Worm (Caenorhabditis elegans) whole organism, young adult: Measurements from ENCODE around the gene Y25C1A.7.

Experiments used
- C06A6.2 ChIP-seq: fragments of 200-800 bp; sonication (Bioruptor generic); conservative IDR thresholded peaks from 2 replicates; pipeline ENCODE4 v1.3.6; 2022; ENCODE audit warnings: missing genetic modification characterization, missing compliant biosample characterization
- D2030.7 ChIP-seq: fragments of 200-800 bp; sonication (Bioruptor generic); IDR thresholded peaks from 2 replicates; pipeline ENCODE4 v1.3.6; 2022; ENCODE audit warnings: missing genetic modification reagents, missing genetic modification characterization, missing compliant biosample characterization
- F10E7.11 ChIP-seq: sonication (generic microtip); optimal IDR thresholded peaks from 2 replicates; lab custom pipeline; 2017; ENCODE audit warnings: mild to moderate bottlenecking, missing genetic modification characterization, moderate library complexity, missing compliant biosample characterization
- F33H1.4 ChIP-seq: fragments of 200-800 bp; sonication (Bioruptor generic); IDR thresholded peaks from 2 replicates; pipeline ENCODE4 v1.3.6; 2022; ENCODE audit warnings: missing genetic modification reagents, missing genetic modification characterization, missing compliant biosample characterization
- F39B2.1 ChIP-seq: fragments of 200-800 bp; sonication (Bioruptor generic); IDR thresholded peaks from 2 replicates; pipeline ENCODE4 v1.3.6; 2022; ENCODE audit warnings: missing genetic modification reagents, missing genetic modification characterization, missing compliant biosample characterization
- F57C9.4 ChIP-seq: sonication (generic microtip); optimal IDR thresholded peaks from 2 replicates; lab custom pipeline; 2017; ENCODE audit warnings: mild to moderate bottlenecking, missing genetic modification characterization, missing compliant biosample characterization
- T07F8.4 ChIP-seq: sonication (generic microtip); optimal IDR thresholded peaks from 2 replicates; lab custom pipeline; 2016; ENCODE audit warnings: mild to moderate bottlenecking, missing genetic modification characterization, moderate library complexity, missing compliant biosample characterization
- T26A5.8 ChIP-seq: sonication (generic microtip); optimal IDR thresholded peaks from 2 replicates; lab custom pipeline; 2016; ENCODE audit warnings: missing genetic modification characterization, missing compliant biosample characterization
- aptf-2 ChIP-seq: fragments of 200-800 bp; sonication (Bioruptor generic); conservative IDR thresholded peaks from 2 replicates; pipeline ENCODE4 v1.3.6; 2022; ENCODE audit warnings: missing genetic modification reagents, missing genetic modification characterization, missing compliant biosample characterization
- athp-1 ChIP-seq: sonication (generic microtip); optimal IDR thresholded peaks from 2 replicates; lab custom pipeline; 2017; ENCODE audit warnings: mild to moderate bottlenecking, missing genetic modification characterization, missing compliant biosample characterization
- attf-5 ChIP-seq: fragments of 200-800 bp; sonication (Bioruptor generic); optimal IDR thresholded peaks from 2 replicates; lab custom pipeline; 2018; ENCODE audit warnings: mild to moderate bottlenecking, missing genetic modification characterization, missing compliant biosample characterization
- bed-1 ChIP-seq: fragments of 200-800 bp; sonication (Bioruptor generic); IDR thresholded peaks from 2 replicates; pipeline ENCODE4 v1.3.6; 2022; ENCODE audit warnings: missing genetic modification reagents, missing genetic modification characterization, missing compliant biosample characterization
- bed-2 ChIP-seq: fragments of 200-800 bp; sonication (Bioruptor generic); IDR thresholded peaks from 2 replicates; pipeline ENCODE4 v1.3.6; 2022; ENCODE audit warnings: missing genetic modification reagents, missing genetic modification characterization, missing compliant biosample characterization
- dox-1 ChIP-seq: fragments of 200-800 bp; sonication (Bioruptor generic); IDR thresholded peaks from 2 replicates; pipeline ENCODE4 v1.3.6; 2022; ENCODE audit warnings: missing genetic modification reagents, missing genetic modification characterization, missing compliant biosample characterization
- egrh-3 ChIP-seq: fragments of 200-800 bp; sonication (Bioruptor generic); IDR thresholded peaks from 2 replicates; pipeline ENCODE4 v1.3.6; 2022; ENCODE audit warnings: missing genetic modification reagents, missing genetic modification characterization, missing compliant biosample characterization
- ekl-4 ChIP-seq: fragments of 200-800 bp; sonication (Bioruptor generic); IDR thresholded peaks from 2 replicates; pipeline ENCODE4 v1.3.6; 2022; ENCODE audit warnings: missing genetic modification reagents, missing genetic modification characterization, missing compliant biosample characterization
- hlh-26 ChIP-seq: fragments of 200-800 bp; sonication (Bioruptor generic); conservative IDR thresholded peaks from 2 replicates; pipeline ENCODE4 v1.3.6; 2022; ENCODE audit warnings: missing genetic modification reagents, missing genetic modification characterization, missing compliant biosample characterization
- hmg-1.2 ChIP-seq: fragments of 200-800 bp; sonication (Bioruptor generic); IDR thresholded peaks from 2 replicates; pipeline ENCODE4 v1.3.6; 2022; ENCODE audit warnings: missing genetic modification reagents, missing genetic modification characterization, missing compliant biosample characterization
- let-607 ChIP-seq, 2 experiments: fragments of 200-800 bp in 1 of 2; sonication (Bioruptor generic) in 1 of 2; sonication (generic microtip) in 1 of 2; optimal IDR thresholded peaks; 2 replicates each; lab custom pipeline; 2016 to 2018; ENCODE audit warnings: mild to moderate bottlenecking in 2 of 2, missing compliant biosample characterization in 2 of 2, missing genetic modification characterization in 2 of 2, moderate library complexity in 2 of 2, missing genotype in 1 of 2
- lin-35 ChIP-seq, 3 experiments: fragments of 150-350 bp in 2 of 3; sonication (generic microtip) in 1 of 3; optimal IDR thresholded peaks; 2 replicates each; lab custom pipeline; 2014 to 2018; ENCODE audit warnings: missing biosample characterization in 3 of 3, missing genetic modification characterization in 3 of 3, missing genetic modification reagents in 3 of 3
- lin-40 ChIP-seq: sonication (generic microtip); optimal IDR thresholded peaks from 2 replicates; lab custom pipeline; 2016; ENCODE audit warnings: missing genetic modification characterization, mild to moderate bottlenecking, missing compliant biosample characterization, missing genotype, missing genetic modification reagents
- madf-10 ChIP-seq: sonication (generic microtip); optimal IDR thresholded peaks from 2 replicates; lab custom pipeline; 2016; ENCODE audit warnings: mild to moderate bottlenecking, missing genetic modification characterization, missing compliant biosample characterization
- madf-3 ChIP-seq: fragments of 200-800 bp; sonication (Bioruptor generic); IDR thresholded peaks from 2 replicates; pipeline ENCODE4 v1.3.6; 2022; ENCODE audit warnings: missing genetic modification reagents, missing genetic modification characterization, missing compliant biosample characterization
- madf-8 ChIP-seq: fragments of 200-800 bp; sonication (Bioruptor generic); conservative IDR thresholded peaks from 2 replicates; pipeline ENCODE4 v1.3.6; 2022; ENCODE audit warnings: missing genetic modification reagents, missing genetic modification characterization, missing compliant biosample characterization
- mcd-1 ChIP-seq: fragments of 200-800 bp; sonication (Bioruptor generic); IDR thresholded peaks from 2 replicates; pipeline ENCODE4 v1.3.6; 2022; ENCODE audit warnings: missing genetic modification reagents, missing genetic modification characterization, missing compliant biosample characterization
- nhr-120 ChIP-seq: fragments of 200-800 bp; sonication (Bioruptor generic); IDR thresholded peaks from 2 replicates; pipeline ENCODE4 v1.3.6; 2022; ENCODE audit warnings: missing genetic modification characterization, missing compliant biosample characterization
- nhr-179 ChIP-seq: sonication (generic microtip); optimal IDR thresholded peaks from 2 replicates; lab custom pipeline; 2016; ENCODE audit warnings: mild to moderate bottlenecking, missing genetic modification characterization, missing compliant biosample characterization
- nhr-80 ChIP-seq: sonication (generic microtip); optimal IDR thresholded peaks from 2 replicates; lab custom pipeline; 2016; ENCODE audit warnings: missing genetic modification characterization, missing compliant biosample characterization
- snpc-1.1 ChIP-seq: sonication (generic microtip); optimal IDR thresholded peaks from 2 replicates; lab custom pipeline; 2017; ENCODE audit warnings: missing genetic modification characterization, mild to moderate bottlenecking, missing compliant biosample characterization, antibody characterized with exemption, moderate library complexity, missing genotype, missing genetic modification reagents; ENCODE audit not compliant: insufficient read depth
- snpc-3.4 ChIP-seq: sonication (generic microtip); optimal IDR thresholded peaks from 2 replicates; lab custom pipeline; 2017; ENCODE audit warnings: missing genetic modification characterization, mild to moderate bottlenecking, missing compliant biosample characterization, antibody characterized with exemption, moderate library complexity, missing genotype, missing genetic modification reagents
- snpc-4 ChIP-seq, 5 experiments: fragments of 150-350 bp in 1 of 5; sonication (generic microtip) in 4 of 5; optimal IDR thresholded peaks; 2 replicates each; lab custom pipeline; 2014 to 2018; ENCODE audit warnings: missing genetic modification characterization in 5 of 5, missing biosample characterization in 3 of 5, antibody characterized with exemption in 2 of 5, mild to moderate bottlenecking in 2 of 5, missing compliant biosample characterization in 2 of 5, missing genotype in 2 of 5, moderate library complexity in 2 of 5, missing genetic modification reagents in 1 of 5
- xnd-1 ChIP-seq: sonication (generic microtip); optimal IDR thresholded peaks from 2 replicates; lab custom pipeline; 2016; ENCODE audit warnings: missing genotype, missing genetic modification reagents, missing genetic modification characterization, missing compliant biosample characterization
- zfh-2 ChIP-seq: fragments of 200-800 bp; sonication (Bioruptor generic); conservative IDR thresholded peaks from 2 replicates; pipeline ENCODE4 v1.3.6; 2022; ENCODE audit warnings: missing genetic modification reagents, missing genetic modification characterization, missing compliant biosample characterization
- ztf-22 ChIP-seq: fragments of 200-800 bp; sonication (Bioruptor generic); optimal IDR thresholded peaks from 2 replicates; lab custom pipeline; 2018; ENCODE audit warnings: mild to moderate bottlenecking, missing genetic modification characterization, moderate library complexity, missing compliant biosample characterization
- ztf-28 ChIP-seq: fragments of 200-800 bp; sonication (Bioruptor generic); IDR thresholded peaks from 2 replicates; pipeline ENCODE4 v1.3.6; 2022; ENCODE audit warnings: missing genetic modification reagents, missing genetic modification characterization, missing compliant biosample characterization

Gene Y25C1A.7

ce11 chrII:3071012-3071749 lies at the start of gene Y25C1A.7:
Y25C1A.7 (minus strand) TSS chrII:3071062.
- no peak for TF ChIP-seq ztf-22 (GFP tag; lab: Kevin White, UChicago)
- peak; percentile 78 to 92 for TF ChIP-seq let-607 (tag; optimal IDR thresholded peaks at IDR 0.05; lab: Kevin White, UChicago)
- no peak for TF ChIP-seq bed-1 (GFP tag; lab: Robert Waterston, UW)
- no peak for TF ChIP-seq nhr-120 (GFP tag; lab: Robert Waterston, UW)
- TF ChIP-seq F57C9.4 (tag; lab: Kevin White, UChicago): no peak
- TF ChIP-seq, all 124 proteins: peak for 1

- TF ChIP-seq attf-5 (GFP tag; lab: Kevin White, UChicago): peak; percentile 83
- no peak for TF ChIP-seq mcd-1
- peak; percentile 84; the same call in 1 of the 2 replicates for TF ChIP-seq hmg-1.2
- TF ChIP-seq, all 124 proteins: peak for 2
These were observed 48.1 kb upstream of the Y25C1A.7 start, which contains the start of gene T10D4.6 for ce11 chrII:3118907-3119382. T10D4.6 (plus strand) TSS chrII:3119332.

- TF ChIP-seq F57C9.4 (tag; lab: Kevin White, UChicago) (no peak), ekl-4 (GFP tag; lab: Robert Waterston, UW) (no peak), aptf-2 (GFP tag; lab: Robert Waterston, UW) (no peak), lin-40 (tag; lab: Kevin White, UChicago) (no peak), madf-10 (no peak), madf-8 (no peak)
These were observed 46.6 kb upstream of the Y25C1A.7 start, which contains the start of gene T10D4.7 for ce11 chrII:3117471-3117870. T10D4.7 (plus strand) TSS chrII:3117771.

ce11 chrII:3113934-3114333 lies 43.1 kb upstream of the Y25C1A.7 start, which contains the start of gene clec-123:
clec-123 (plus strand) TSS chrII:3114234.
- TF ChIP-seq T07F8.4 (tag; lab: Kevin White, UChicago): no peak
- TF ChIP-seq aptf-2 (GFP tag; lab: Robert Waterston, UW): no peak
- TF ChIP-seq F33H1.4 (GFP tag; lab: Robert Waterston, UW): no peak
- no peak for TF ChIP-seq F10E7.11 (tag; lab: Kevin White, UChicago)
- TF ChIP-seq bed-2: no peak
- no peak for TF ChIP-seq ekl-4 (GFP tag; lab: Robert Waterston, UW)
- no peak for TF ChIP-seq snpc-1.1 (tag; lab: Kevin White, UChicago)
- TF ChIP-seq lin-35 (GFP tag; optimal IDR thresholded peaks at IDR 0.05; lab: Kevin White, UChicago): no peak
- no peak for TF ChIP-seq athp-1 (tag; lab: Kevin White, UChicago)
- no peak for TF ChIP-seq hlh-26 (GFP tag; lab: Robert Waterston, UW)
- TF ChIP-seq let-607 (tag; optimal IDR thresholded peaks at IDR 0.05; lab: Kevin White, UChicago): no peak
- TF ChIP-seq T26A5.8 (tag; lab: Kevin White, UChicago): no peak
- no peak for TF ChIP-seq bed-1 (GFP tag; lab: Robert Waterston, UW)
- no peak for TF ChIP-seq xnd-1

ce11 chrII:3113289-3113688 lies 42.4 kb upstream of the Y25C1A.7 start:
- TF ChIP-seq ztf-28 (GFP tag; lab: Robert Waterston, UW) (0 out of 2 replicates have a peak, but pooled peaks have one; percentile 35), egrh-3 (GFP tag; lab: Robert Waterston, UW) (peak; percentile 69; the same call in 1 of the 2 replicates), F39B2.1 (GFP tag; lab: Robert Waterston, UW) (no peak), D2030.7 (GFP tag; lab: Robert Waterston, UW) (no peak), snpc-3.4 (peak; percentile 32), nhr-80 (tag; lab: Kevin White, UChicago) (no peak), zfh-2 (GFP tag; lab: Robert Waterston, UW) (peak; percentile 91), mcd-1 (peak; percentile 40; the same call in 1 of the 2 replicates), hmg-1.2 (peak; percentile 60), nhr-179 (peak; percentile 18), madf-3 (no peak), dox-1 (GFP tag; lab: Robert Waterston, UW) (0 out of 2 replicates have a peak, but pooled peaks have one; percentile 23), snpc-4 (GFP tag; optimal IDR thresholded peaks at IDR 0.05; lab: Kevin White, UChicago) (peak; percentile 81), snpc-4 (tag; optimal IDR thresholded peaks at IDR 0.05; lab: Kevin White, UChicago) (peak; percentile 35 to 94 (median 86)), C06A6.2 (no peak), snpc-1.1 (tag; lab: Kevin White, UChicago) (peak; percentile 84)
